Worm (Caenorhabditis elegans): Measurements from ENCODE around the gene Y62H9A.11.

Gene Y62H9A.11

DNA sequence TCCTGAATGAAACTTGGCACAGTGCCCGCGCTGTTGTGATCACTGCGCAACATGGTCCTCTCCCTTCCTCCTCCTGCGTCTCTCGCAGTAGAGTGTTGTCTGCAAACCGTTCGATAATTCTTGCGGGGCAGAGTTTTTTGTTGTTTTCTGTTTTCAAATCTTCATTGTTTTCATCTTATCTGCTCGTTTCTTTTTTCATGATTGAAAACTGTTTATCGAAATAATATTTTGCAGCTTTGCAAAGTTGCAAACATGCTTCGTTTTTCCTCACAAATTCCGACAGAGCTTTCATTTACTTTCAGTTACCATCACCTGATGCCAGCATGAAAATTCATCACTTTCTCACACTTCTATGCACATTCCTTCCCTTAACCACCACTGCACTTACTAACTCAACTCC, 50.0 kb downstream of the Y62H9A.11 start, which contains the start of gene mes-1:
Gene mes-1 (plus strand): TSS at position 301 of the 400 bp plus-strand sequence.
- TF ChIP-seq K02D7.2 (tag; optimal IDR thresholded peaks at IDR 0.05), result no peak
- no peak for TF ChIP-seq ttx-3 (tag; optimal IDR thresholded peaks at IDR 0.05)
- TF ChIP-seq sox-2 (GFP tag; IDR thresholded peaks at IDR 0.05), result no peak
- TF ChIP-seq ceh-6 (GFP tag; optimal IDR thresholded peaks at IDR 0.05), result no peak
- no peak for TF ChIP-seq pha-4 (tag; optimal IDR thresholded peaks at IDR 0.05)
- TF ChIP-seq dve-1 (tag; optimal IDR thresholded peaks at IDR 0.05), result no peak
- no peak for TF ChIP-seq unc-42 (tag; optimal IDR thresholded peaks at IDR 0.05)
- TF ChIP-seq ztf-16 (tag; optimal IDR thresholded peaks at IDR 0.05), result no peak
- no peak for TF ChIP-seq hlh-13 (GFP tag; optimal IDR thresholded peaks at IDR 0.05)
- TF ChIP-seq F13H6.1 (tag; optimal IDR thresholded peaks at IDR 0.05), result no peak
- TF ChIP-seq tbx-7 (tag; optimal IDR thresholded peaks at IDR 0.05), result no peak
- no peak for TF ChIP-seq unc-3 (GFP tag; conservative IDR thresholded peaks at IDR 0.05)
- no peak for TF ChIP-seq unc-3 (tag; optimal IDR thresholded peaks at IDR 0.05)
- no peak for TF ChIP-seq ama-1 (optimal IDR thresholded peaks at IDR 0.05)
- no peak for TF ChIP-seq dmd-4 (tag; optimal IDR thresholded peaks at IDR 0.05; ENCODE audit: borderline replicate concordance)
- TF ChIP-seq lim-6 (tag; optimal IDR thresholded peaks at IDR 0.05), result no peak
- TF ChIP-seq nhr-11 (tag; optimal IDR thresholded peaks at IDR 0.05), result no peak

- TF ChIP-seq eyg-1 (tag; optimal IDR thresholded peaks at IDR 0.05), result no peak
- TF ChIP-seq nhr-232 (tag; optimal IDR thresholded peaks at IDR 0.05), result no peak
Observed at ce11 chrX:11856214-11856613, 50.9 kb downstream of the Y62H9A.11 start.

DNA sequence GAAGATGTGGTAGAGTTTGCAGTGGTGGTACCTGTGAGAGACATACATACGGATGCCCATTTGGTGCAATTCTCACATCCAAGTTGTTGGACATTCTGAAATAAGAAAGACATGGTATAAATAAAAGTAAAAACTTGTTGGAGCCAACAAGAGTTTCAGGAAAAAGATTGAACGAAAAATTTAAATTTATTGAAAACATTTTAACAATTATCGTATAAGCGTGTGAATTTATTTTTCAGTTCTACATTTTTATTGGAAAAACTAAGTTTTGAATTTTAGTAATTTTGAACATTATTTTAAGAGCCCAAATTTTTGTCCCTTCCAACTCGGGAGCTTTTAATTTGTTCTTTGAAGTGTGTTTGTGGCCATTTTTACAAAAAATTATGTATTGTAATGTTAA, 52.3 kb downstream of the Y62H9A.11 start, which contains the start of gene F54F7.8:
Gene F54F7.8 (minus strand): TSS at position 101 of the 400 bp plus-strand sequence.
- TF ChIP-seq syd-9 (tag; optimal IDR thresholded peaks at IDR 0.05) (no peak), eyg-1 (tag; optimal IDR thresholded peaks at IDR 0.05) (no peak), unc-3 (GFP tag; conservative IDR thresholded peaks at IDR 0.05) (no peak), unc-3 (tag; optimal IDR thresholded peaks at IDR 0.05) (no peak), T23F11.4 (GFP tag; optimal IDR thresholded peaks at IDR 0.05) (no peak), hlh-30 (tag; optimal IDR thresholded peaks at IDR 0.05; ENCODE audit: insufficient read depth) (no peak), che-1 (tag; optimal IDR thresholded peaks at IDR 0.05) (no peak), ztf-16 (tag; optimal IDR thresholded peaks at IDR 0.05) (no peak), zip-5 (tag; optimal IDR thresholded peaks at IDR 0.05) (no peak), dve-1 (tag; optimal IDR thresholded peaks at IDR 0.05) (no peak), ceh-18 (tag; optimal IDR thresholded peaks at IDR 0.05) (no peak), lin-11 (tag; optimal IDR thresholded peaks at IDR 0.05) (no peak), ama-1 (optimal IDR thresholded peaks at IDR 0.05) (no peak), ref-2 (tag; optimal IDR thresholded peaks at IDR 0.05) (no peak), hlh-8 (tag; optimal IDR thresholded peaks at IDR 0.05) (no peak)
